Fruit fly (Drosophila melanogaster): ENCODE measurements around the gene CG4935.

Gene CG4935

DNA sequence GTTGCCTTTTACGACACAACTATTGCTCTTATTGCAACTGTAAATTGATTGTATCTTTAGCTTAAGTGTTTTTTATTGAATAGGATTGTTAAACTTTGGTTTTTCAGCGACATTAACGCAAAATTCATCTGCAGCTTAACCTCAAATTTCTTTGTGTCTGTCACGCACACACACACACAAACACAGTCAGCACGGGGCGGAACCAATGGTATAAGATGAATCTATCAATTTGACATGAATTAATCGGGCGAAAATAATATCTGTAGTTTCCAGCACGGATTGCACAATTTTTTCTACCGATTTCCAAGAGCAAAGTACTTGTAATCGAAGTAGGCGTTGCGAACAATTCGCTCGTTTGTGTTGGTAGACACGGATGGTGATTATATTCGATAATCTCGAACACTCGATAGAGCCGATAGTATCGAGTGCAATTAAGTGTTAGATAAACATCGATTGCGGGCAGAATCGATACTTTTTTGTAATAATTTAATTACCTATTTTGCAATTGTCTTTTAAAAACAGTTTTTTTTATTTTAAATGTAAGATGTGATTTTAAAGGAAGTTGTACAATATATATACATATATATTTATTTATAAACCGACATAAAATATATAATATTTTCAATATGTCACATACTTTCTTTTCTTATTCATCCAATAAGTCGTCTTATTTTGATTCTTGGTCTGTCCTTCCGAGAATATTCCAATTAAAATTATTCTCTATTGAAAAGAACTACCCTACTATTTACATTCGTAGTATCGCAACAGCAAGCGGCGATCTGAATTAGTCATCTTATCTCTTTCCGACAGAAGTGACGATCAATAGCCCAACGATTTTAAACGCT lies 4.5 kb upstream of the CG4935 start, which contains the start of the genes PRL-1 and EndoGI (continued):
- TF ChIP-seq inv (GFP tag; IDR thresholded peaks at IDR 0.05; ENCODE audit: partially characterized antibody) (peak; percentile 99), CG17328 (GFP tag; IDR thresholded peaks at IDR 0.05) (peak; percentile 80), ssp (GFP tag; IDR thresholded peaks at IDR 0.05) (no peak), toy (GFP tag; IDR thresholded peaks at IDR 0.05) (no peak; the same call in 1 of the 2 replicates), pb (GFP tag; optimal IDR thresholded peaks at IDR 0.05) (no peak), al (GFP tag; IDR thresholded peaks at IDR 0.05) (peak; percentile 74; the same call in 1 of the 2 replicates), Xbp1 (GFP tag; optimal IDR thresholded peaks at IDR 0.05) (peak; percentile 46), D (optimal IDR thresholded peaks at IDR 0.05) (peak; percentile 15), D (GFP tag; optimal IDR thresholded peaks at IDR 0.05) (peak; percentile 13), caup (GFP tag; optimal IDR thresholded peaks at IDR 0.05; ENCODE audit: severe bottlenecking) (peak; percentile 71), CG18262 (tag; optimal IDR thresholded peaks at IDR 0.05) (peak; percentile 84), Hmr (GFP tag; optimal IDR thresholded peaks at IDR 0.05) (peak; percentile 84), CG13775 (GFP tag; optimal IDR thresholded peaks at IDR 0.05) (peak; percentile 79), sqz (GFP tag; optimal IDR thresholded peaks at IDR 0.05) (peak; percentile 59), Dbx (GFP tag; IDR thresholded peaks at IDR 0.05) (peak; percentile 71; the same call in 1 of the 3 replicates), Bgb (GFP tag; IDR thresholded peaks at IDR 0.05; ENCODE audit: partially characterized antibody) (peak; percentile 99), zfh2 (GFP tag; optimal IDR thresholded peaks at IDR 0.05) (peak; percentile 50), tio (GFP tag; optimal IDR thresholded peaks at IDR 0.05) (no peak), Fer3 (tag; optimal IDR thresholded peaks at IDR 0.05) (peak; percentile 87), BtbVII (GFP tag; optimal IDR thresholded peaks at IDR 0.05) (peak; percentile 56), B-H2 (GFP tag; optimal IDR thresholded peaks at IDR 0.05) (peak; percentile 81), CG9797 (GFP tag; optimal IDR thresholded peaks at IDR 0.05) (no peak), HLHmδ (GFP tag; optimal IDR thresholded peaks at IDR 0.05) (peak; percentile 44), tap (tag; optimal IDR thresholded peaks at IDR 0.05) (peak; percentile 87), chinmo (GFP tag; IDR thresholded peaks at IDR 0.05; ENCODE audit: partially characterized antibody) (peak; percentile 99), sens-2 (GFP tag; IDR thresholded peaks at IDR 0.05) (peak; percentile 57; the same call in 1 of the 2 replicates), CG18764 (GFP tag; optimal IDR thresholded peaks at IDR 0.05) (peak; percentile 40), Tbp (GFP tag; optimal IDR thresholded peaks at IDR 0.05) (no peak), CG8478 (optimal IDR thresholded peaks at IDR 0.05) (peak; percentile 77), otp (GFP tag; IDR thresholded peaks at IDR 0.05) (no peak; the same call in 1 of the 3 replicates), CG11085 (GFP tag; IDR thresholded peaks at IDR 0.05) (no peak; the same call in 1 of the 2 replicates), CG1832 (GFP tag; optimal IDR thresholded peaks at IDR 0.05) (no peak), Opbp (GFP tag; IDR thresholded peaks at IDR 0.05; ENCODE audit: partially characterized antibody) (peak; percentile 99), ci (GFP tag; IDR thresholded peaks at IDR 0.05) (peak; percentile 85), Bteb2 (GFP tag; optimal IDR thresholded peaks at IDR 0.05) (no peak), croc (GFP tag; conservative IDR thresholded peaks at IDR 0.05) (no peak), Camta (GFP tag; optimal IDR thresholded peaks at IDR 0.05) (peak; percentile 28), CG17912 (GFP tag; optimal IDR thresholded peaks at IDR 0.05) (no peak), Hey (tag; optimal IDR thresholded peaks at IDR 0.05) (no peak), ac (GFP tag; optimal IDR thresholded peaks at IDR 0.05) (no peak), Gsc (GFP tag; IDR thresholded peaks at IDR 0.05) (no peak), ems (GFP tag; optimal IDR thresholded peaks at IDR 0.05) (no peak), yki (optimal IDR thresholded peaks at IDR 0.05) (no peak), salm (tag; optimal IDR thresholded peaks at IDR 0.05) (peak; percentile 61), CG10565 (GFP tag; optimal IDR thresholded peaks at IDR 0.05) (no peak), esg (GFP tag; conservative IDR thresholded peaks at IDR 0.05) (peak; percentile 66), CG18011 (GFP tag; optimal IDR thresholded peaks at IDR 0.05) (peak; percentile 90), bbx (GFP tag; IDR thresholded peaks at IDR 0.05; ENCODE audit: partially characterized antibody) (peak; percentile 100), sob (GFP tag; IDR thresholded peaks at IDR 0.05) (peak; percentile 74), luna (GFP tag; optimal IDR thresholded peaks at IDR 0.05) (no peak)
